Worm (Caenorhabditis elegans): ENCODE measurements around the gene bcl-7.

DNA sequence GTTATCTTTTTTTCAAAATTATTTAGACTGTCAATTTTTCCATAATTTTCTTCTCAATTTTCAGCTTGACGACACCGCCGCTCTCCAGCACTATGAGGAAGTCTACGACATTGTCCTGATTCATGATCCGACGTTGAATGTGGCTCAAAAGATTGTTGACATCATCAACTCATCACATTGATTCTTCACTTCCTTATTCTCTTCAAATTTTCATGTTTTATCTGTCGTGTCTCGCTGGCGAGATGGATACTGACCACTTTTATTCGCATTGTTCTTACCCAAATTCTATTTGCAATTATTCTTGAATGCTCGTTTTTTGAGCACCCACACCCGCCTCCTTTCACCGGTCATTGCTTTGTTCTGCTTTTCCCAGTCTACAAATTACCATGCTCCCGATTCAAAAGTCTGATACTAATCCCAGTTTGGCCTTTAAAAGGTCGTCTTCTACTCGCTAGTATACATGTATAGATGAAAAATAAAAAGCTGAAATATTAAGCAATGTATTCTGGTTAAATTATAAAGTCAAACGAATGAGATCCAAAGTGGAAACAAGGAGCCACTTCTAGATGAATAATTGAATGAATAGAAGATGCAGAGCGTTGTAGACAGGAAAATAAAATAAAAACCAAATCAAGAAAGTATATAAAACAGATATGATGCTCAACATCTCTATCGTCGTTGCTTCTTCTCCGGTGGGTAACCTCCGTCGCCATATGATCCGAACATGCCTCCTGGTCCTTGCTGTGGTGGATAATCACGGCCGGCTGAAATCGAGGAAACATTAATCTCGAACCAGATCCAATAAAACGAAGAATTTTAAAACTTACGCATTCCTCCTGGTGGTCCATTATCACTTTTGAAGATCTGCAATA lies 27.4 kb downstream of the bcl-7 start:
- TF ChIP-seq nhr-77 (tag; optimal IDR thresholded peaks at IDR 0.05) (peak; percentile 17), unc-62 (GFP tag; optimal IDR thresholded peaks at IDR 0.05 in 1 of 2) (no peak), unc-62 (tag; optimal IDR thresholded peaks at IDR 0.05) (no peak), aha-1 (tag) (peak; percentile 73), fos-1 (tag; optimal IDR thresholded peaks at IDR 0.05) (no peak)

Measured in whole organism, L4 larva.